Worm (Caenorhabditis elegans): ENCODE results near the gene C38C3.6.

C38C3.6 gene

ce11 chrV:1471078-1471969 is 20.1 kb downstream of the C38C3.6 start (continued):
- TF ChIP-seq snpc-1.3 (tag; optimal IDR thresholded peaks at IDR 0.05; ENCODE audit: insufficient read depth) (peak; percentile 38), B0035.1 (tag; optimal IDR thresholded peaks at IDR 0.05) (no peak), snpc-4 (GFP tag; optimal IDR thresholded peaks at IDR 0.05) (peak; percentile 38), snpc-4 (tag; optimal IDR thresholded peaks at IDR 0.05) (peak in 2 of 4 experiments; percentile 31 to 52), ceh-91 (GFP tag; IDR thresholded peaks at IDR 0.05) (peak; percentile 76), dox-1 (GFP tag; IDR thresholded peaks at IDR 0.05) (peak; percentile 50), hlh-26 (GFP tag; conservative IDR thresholded peaks at IDR 0.05) (no peak), zfh-2 (GFP tag; conservative IDR thresholded peaks at IDR 0.05) (peak; percentile 38; the same call in 1 of the 2 replicates), rcor-1 (GFP tag; IDR thresholded peaks at IDR 0.05) (peak; percentile 34; the same call in 1 of the 2 replicates), ZK185.1 (tag; optimal IDR thresholded peaks at IDR 0.05; ENCODE audit: poor library complexity, severe bottlenecking) (peak; percentile 43), madf-6 (GFP tag; IDR thresholded peaks at IDR 0.05) (peak; percentile 75), K11D2.4 (GFP tag; IDR thresholded peaks at IDR 0.05) (no peak; the same call in 1 of the 2 replicates)

ce11 chrV:1468905-1469304 is 22.5 kb downstream of the C38C3.6 start:
- TF ChIP-seq nfya-2 (GFP tag; IDR thresholded peaks at IDR 0.05) (no peak), fkh-3 (tag; optimal IDR thresholded peaks at IDR 0.05) (no peak), lin-35 (GFP tag; optimal IDR thresholded peaks at IDR 0.05) (no peak), T26A5.8 (tag; optimal IDR thresholded peaks at IDR 0.05) (no peak), madf-6 (GFP tag; IDR thresholded peaks at IDR 0.05) (no peak), K11D2.4 (GFP tag; IDR thresholded peaks at IDR 0.05) (no peak), hlh-12 (tag; optimal IDR thresholded peaks at IDR 0.05) (no peak), lsl-1 (GFP tag; optimal IDR thresholded peaks at IDR 0.05) (no peak), efl-1 (GFP tag; optimal IDR thresholded peaks at IDR 0.05) (no peak), B0261.1 (tag; optimal IDR thresholded peaks at IDR 0.05) (no peak), repo-1 (tag; optimal IDR thresholded peaks at IDR 0.05) (no peak), zfh-2 (GFP tag; conservative IDR thresholded peaks at IDR 0.05) (no peak), ztf-22 (GFP tag; optimal IDR thresholded peaks at IDR 0.05) (no peak), snpc-3.4 (tag; optimal IDR thresholded peaks at IDR 0.05) (no peak), nfyb-1 (GFP tag; IDR thresholded peaks at IDR 0.05) (no peak), bed-2 (GFP tag; IDR thresholded peaks at IDR 0.05) (no peak)

- TF ChIP-seq athp-1 (tag; optimal IDR thresholded peaks at IDR 0.05) (no peak), efl-1 (GFP tag; optimal IDR thresholded peaks at IDR 0.05) (no peak), hmg-1.2 (GFP tag; IDR thresholded peaks at IDR 0.05) (no peak)
Observed at ce11 chrV:1467444-1467843, 24.0 kb downstream of the C38C3.6 start, which contains the start of gene gid-8. TSS of gene gid-8 (plus strand) at chrV:1467744.

ce11 chrV:1466949-1467348 is 24.5 kb downstream of the C38C3.6 start:
- TF ChIP-seq ztf-18 (tag; optimal IDR thresholded peaks at IDR 0.05) (no peak), Y67H2A.10 (GFP tag; conservative IDR thresholded peaks at IDR 0.05) (no peak), B0035.1 (tag; optimal IDR thresholded peaks at IDR 0.05) (no peak), F22D6.2 (tag; optimal IDR thresholded peaks at IDR 0.05) (no peak), ceh-27 (GFP tag; optimal IDR thresholded peaks at IDR 0.05) (no peak), K12H6.12 (tag; optimal IDR thresholded peaks at IDR 0.05) (no peak), hmg-1.2 (GFP tag; IDR thresholded peaks at IDR 0.05) (peak; percentile 34; the same call in 1 of the 2 replicates), cebp-1 (GFP tag; IDR thresholded peaks at IDR 0.05) (no peak), cebp-1 (tag; optimal IDR thresholded peaks at IDR 0.05) (peak; percentile 65), lin-35 (GFP tag; optimal IDR thresholded peaks at IDR 0.05) (no peak), attf-5 (GFP tag; optimal IDR thresholded peaks at IDR 0.05) (peak; percentile 58), nhr-80 (tag; optimal IDR thresholded peaks at IDR 0.05) (peak; percentile 43), sea-2 (GFP tag; IDR thresholded peaks at IDR 0.05) (no peak)

Measured in whole organism, young adult.